Fruit fly (Drosophila melanogaster): ENCODE data around the gene phu.
A peak's percentile ranks its signal among the peaks of the same experiment; 100 is the strongest.

The phu gene

DNA sequence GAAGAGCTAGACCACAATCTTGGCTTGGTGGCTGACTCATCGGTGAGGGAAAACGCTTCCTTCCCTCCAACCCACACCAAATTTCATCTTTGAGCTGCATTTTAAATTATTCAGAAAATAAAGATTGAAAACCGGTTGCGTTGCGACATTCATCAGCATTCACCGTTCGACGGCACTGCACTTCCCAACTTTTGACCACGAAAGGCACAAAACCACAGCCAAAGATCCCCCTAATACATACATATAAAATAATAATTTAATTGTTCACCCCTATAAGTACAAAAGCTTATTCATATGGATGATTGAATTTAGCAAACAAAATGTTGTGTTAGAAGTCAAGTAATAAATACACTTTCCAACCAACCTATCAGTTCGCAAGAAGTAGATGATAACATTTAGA is 4.6 kb downstream of the phu start:
- TF ChIP-seq YL-1 (GFP tag; optimal IDR thresholded peaks at IDR 0.05): no peak
- no peak for TF ChIP-seq CG11398 (GFP tag; optimal IDR thresholded peaks at IDR 0.05)
- TF ChIP-seq otp (GFP tag; IDR thresholded peaks at IDR 0.05): no peak
- TF ChIP-seq CG2712 (tag; optimal IDR thresholded peaks at IDR 0.05): no peak
- TF ChIP-seq Dbx (GFP tag; IDR thresholded peaks at IDR 0.05): no peak
- TF ChIP-seq tna (GFP tag; IDR thresholded peaks at IDR 0.05; ENCODE audit: partially characterized antibody): no peak
- no peak for TF ChIP-seq gt (GFP tag; IDR thresholded peaks at IDR 0.05)

DNA sequence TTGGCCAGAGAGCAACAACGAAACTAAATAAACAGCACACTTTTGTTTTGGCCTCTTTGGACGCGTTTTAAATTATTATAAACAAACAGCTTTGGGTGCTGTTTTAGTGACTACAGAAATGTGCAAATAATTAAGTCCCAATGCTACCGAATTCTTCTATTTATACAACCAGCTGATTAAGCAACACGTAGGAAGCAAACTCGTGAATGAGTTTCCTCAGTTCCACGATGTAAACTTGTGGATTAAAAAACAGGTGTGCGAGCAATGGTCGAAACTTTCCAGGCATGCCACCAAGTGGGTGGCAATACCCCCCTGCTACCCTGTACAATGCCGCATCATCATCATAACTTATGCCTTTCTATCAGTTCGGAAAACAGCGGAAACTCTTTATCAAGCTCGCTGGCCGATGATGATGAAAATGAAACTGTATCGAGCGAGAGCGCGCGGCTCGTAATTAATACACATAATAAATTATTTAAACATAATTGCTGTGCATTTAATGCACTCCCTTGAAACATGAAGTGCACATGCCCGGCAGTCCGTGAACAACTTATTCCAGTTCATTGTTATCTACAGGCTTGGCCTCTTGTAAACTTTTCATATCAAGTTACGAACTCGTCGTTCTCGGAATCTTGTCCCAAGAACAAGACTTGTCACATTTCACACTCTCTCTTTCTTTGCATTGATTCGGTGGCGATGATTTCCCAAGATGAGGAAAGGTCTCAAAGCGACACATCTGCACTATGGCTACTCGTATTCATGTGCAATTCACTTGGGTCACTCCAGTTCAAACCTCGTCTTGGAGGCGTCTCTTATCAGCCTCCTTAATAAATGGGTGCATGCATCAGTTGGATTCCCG is 5.8 kb downstream of the phu start:
- TF ChIP-seq Hand (GFP tag; optimal IDR thresholded peaks at IDR 0.05) (no peak), ato (GFP tag; IDR thresholded peaks at IDR 0.05; ENCODE audit: partially characterized antibody) (no peak), TFAM (GFP tag; optimal IDR thresholded peaks at IDR 0.05) (no peak), gem (tag; optimal IDR thresholded peaks at IDR 0.05) (peak; percentile 4), ranshi (GFP tag; IDR thresholded peaks at IDR 0.05) (no peak), CG9609 (GFP tag; optimal IDR thresholded peaks at IDR 0.05) (no peak), pita (GFP tag; optimal IDR thresholded peaks at IDR 0.05) (no peak), exex (tag; optimal IDR thresholded peaks at IDR 0.05) (no peak), Lpt (GFP tag; optimal IDR thresholded peaks at IDR 0.05) (no peak), ham (GFP tag; IDR thresholded peaks at IDR 0.05) (no peak), Eip74EF (GFP tag; optimal IDR thresholded peaks at IDR 0.05) (no peak), Ravus (GFP tag; IDR thresholded peaks at IDR 0.05) (no peak), chn (GFP tag; optimal IDR thresholded peaks at IDR 0.05) (no peak), CG32772 (GFP tag; IDR thresholded peaks at IDR 0.05) (no peak), CG30020 (tag; optimal IDR thresholded peaks at IDR 0.05) (no peak), CG10654 (GFP tag; optimal IDR thresholded peaks at IDR 0.05) (no peak), Blimp-1 (GFP tag; optimal IDR thresholded peaks at IDR 0.05) (peak; percentile 68), kah (GFP tag; optimal IDR thresholded peaks at IDR 0.05) (no peak), ewg (GFP tag; optimal IDR thresholded peaks at IDR 0.05) (no peak), mam (GFP tag; optimal IDR thresholded peaks at IDR 0.05) (peak; percentile 15), H15 (GFP tag; IDR thresholded peaks at IDR 0.05) (no peak), CG15073 (GFP tag; optimal IDR thresholded peaks at IDR 0.05) (no peak), CG17912 (GFP tag; optimal IDR thresholded peaks at IDR 0.05) (no peak), wdn (GFP tag; IDR thresholded peaks at IDR 0.05) (0 out of 2 replicates have a peak, but pooled peaks have one; percentile 15), Dad (GFP tag; optimal IDR thresholded peaks at IDR 0.05) (no peak), lab (GFP tag; optimal IDR thresholded peaks at IDR 0.05) (peak; percentile 43), CG2199 (GFP tag; IDR thresholded peaks at IDR 0.05) (peak; percentile 34; the same call in 1 of the 3 replicates), dmrt11E (tag; optimal IDR thresholded peaks at IDR 0.05) (no peak), GATAe (GFP tag; conservative IDR thresholded peaks at IDR 0.05) (no peak), rib (GFP tag; IDR thresholded peaks at IDR 0.05) (no peak), CG12769 (tag; optimal IDR thresholded peaks at IDR 0.05) (peak; percentile 13), Med (GFP tag) (peak; percentile 66), CG34224 (GFP tag; IDR thresholded peaks at IDR 0.05; ENCODE audit: partially characterized antibody) (no peak), CG8290 (GFP tag; optimal IDR thresholded peaks at IDR 0.05) (no peak), CG8290 (tag; optimal IDR thresholded peaks at IDR 0.05) (no peak), lola (GFP tag; optimal IDR thresholded peaks at IDR 0.05) (no peak), ash1 (GFP tag; optimal IDR thresholded peaks at IDR 0.05) (no peak), CG18599 (GFP tag; optimal IDR thresholded peaks at IDR 0.05) (peak; percentile 19), CG5180 (GFP tag; optimal IDR thresholded peaks at IDR 0.05) (no peak), run (tag; optimal IDR thresholded peaks at IDR 0.05) (no peak), Taf1 (GFP tag; IDR thresholded peaks at IDR 0.05) (no peak)
